Worm (Caenorhabditis elegans) whole organism, L1 larva: ENCODE data around the gene fbxb-77.

Source experiments
- C34B4.2 ChIP-seq: sonication (generic microtip); optimal IDR thresholded peaks from 2 replicates; lab custom pipeline; 2017; ENCODE audit warnings: mild to moderate bottlenecking, missing genetic modification characterization, missing compliant biosample characterization
- Y116A8C.19 ChIP-seq: sonication (generic microtip); optimal IDR thresholded peaks from 2 replicates; lab custom pipeline; 2016; ENCODE audit warnings: missing compliant biosample characterization, missing genetic modification characterization, borderline replicate concordance
- aha-1 ChIP-seq: fragments of 150-350 bp; optimal IDR thresholded peaks from 2 replicates; lab custom pipeline; 2014; ENCODE audit warnings: missing biosample characterization, missing genetic modification characterization
- alr-1 ChIP-seq: fragments of 200-800 bp; sonication (Bioruptor generic); optimal IDR thresholded peaks from 2 replicates; lab custom pipeline; 2018; ENCODE audit warnings: borderline replicate concordance, mild to moderate bottlenecking, missing genetic modification characterization, missing compliant biosample characterization
- aly-2 ChIP-seq: fragments of 150-350 bp; optimal IDR thresholded peaks from 2 replicates; lab custom pipeline; 2014; ENCODE audit warnings: missing biosample characterization, missing genetic modification characterization
- ama-1 ChIP-seq: fragments of 150-350 bp; optimal IDR thresholded peaks from 2 replicates; lab custom pipeline; 2014
- blmp-1 ChIP-seq: fragments of 150-350 bp; optimal IDR thresholded peaks from 2 replicates; lab custom pipeline; 2014; ENCODE audit warnings: missing biosample characterization, missing genetic modification characterization
- ceh-63 ChIP-seq: fragments of 200-800 bp; sonication (Bioruptor generic); optimal IDR thresholded peaks from 2 replicates; lab custom pipeline; 2018; ENCODE audit warnings: mild to moderate bottlenecking, missing genetic modification characterization, missing compliant biosample characterization
- ceh-8 ChIP-seq: fragments of 200-800 bp; sonication (Bioruptor generic); optimal IDR thresholded peaks from 2 replicates; lab custom pipeline; 2018; ENCODE audit warnings: mild to moderate bottlenecking, missing genetic modification characterization, moderate library complexity, missing compliant biosample characterization
- ceh-88 ChIP-seq: fragments of 200-800 bp; sonication (Bioruptor generic); IDR thresholded peaks from 2 replicates; pipeline ENCODE4 v1.3.6; 2022; ENCODE audit warnings: missing genetic modification characterization, missing compliant biosample characterization
- ceh-90 ChIP-seq: sonication (generic microtip); optimal IDR thresholded peaks from 2 replicates; lab custom pipeline; 2016; ENCODE audit warnings: missing genetic modification characterization, missing compliant biosample characterization
- ces-1 ChIP-seq: fragments of 150-350 bp; optimal IDR thresholded peaks from 2 replicates; lab custom pipeline; 2014; ENCODE audit warnings: missing biosample characterization, missing genetic modification reagents, missing genetic modification characterization
- dpl-1 ChIP-seq, 3 experiments: fragments of 150-350 bp in 2 of 3; sonication (generic microtip) in 1 of 3; optimal IDR thresholded peaks; 2 replicates each; lab custom pipeline; 2014 to 2017; ENCODE audit warnings: missing biosample characterization in 3 of 3, missing genetic modification characterization in 3 of 3, missing genetic modification reagents in 3 of 3
- dsc-1 ChIP-seq: sonication (generic microtip); optimal IDR thresholded peaks from 2 replicates; lab custom pipeline; 2016; ENCODE audit warnings: mild to moderate bottlenecking, missing genetic modification characterization, missing compliant biosample characterization
- efl-3 ChIP-seq: fragments of 200-800 bp; sonication (Bioruptor generic); optimal IDR thresholded peaks from 2 replicates; lab custom pipeline; 2018; ENCODE audit warnings: mild to moderate bottlenecking, missing genetic modification characterization, missing compliant biosample characterization
- elt-2 ChIP-seq: sonication (generic microtip); optimal IDR thresholded peaks from 2 replicates; lab custom pipeline; 2016; ENCODE audit warnings: missing genetic modification characterization, mild to moderate bottlenecking, inconsistent platforms, missing compliant biosample characterization, missing genetic modification reagents
- elt-3 ChIP-seq, 6 experiments: fragments of 150-350 bp in 1 of 6; sonication (generic microtip); optimal IDR thresholded peaks; 2 replicates each; lab custom pipeline; 2017 to 2018; ENCODE audit warnings: missing biosample characterization in 6 of 6, missing genetic modification characterization in 6 of 6, inconsistent platforms in 1 of 6
- fkh-4 ChIP-seq: sonication (generic microtip); optimal IDR thresholded peaks from 2 replicates; lab custom pipeline; 2016; ENCODE audit warnings: missing compliant biosample characterization, missing genetic modification characterization, borderline replicate concordance
- fos-1 ChIP-seq: fragments of 150-350 bp; optimal IDR thresholded peaks from 2 replicates; lab custom pipeline; 2014; ENCODE audit warnings: missing biosample characterization, missing genetic modification characterization
- grh-1 ChIP-seq: fragments of 200-800 bp; sonication (Bioruptor generic); IDR thresholded peaks from 2 replicates; pipeline ENCODE4 v1.3.6; 2022; ENCODE audit warnings: missing genetic modification reagents, missing genetic modification characterization, missing compliant biosample characterization
- hlh-4 ChIP-seq: sonication (generic microtip); optimal IDR thresholded peaks from 2 replicates; lab custom pipeline; 2016; ENCODE audit warnings: mild to moderate bottlenecking, missing genetic modification characterization, missing compliant biosample characterization
- hpl-2 ChIP-seq: fragments of 150-350 bp; optimal IDR thresholded peaks from 2 replicates; lab custom pipeline; 2014; ENCODE audit warnings: missing biosample characterization, missing genetic modification reagents, missing genetic modification characterization
- irx-1 ChIP-seq: sonication (generic microtip); optimal IDR thresholded peaks from 2 replicates; lab custom pipeline; 2016; ENCODE audit warnings: missing genetic modification characterization, missing compliant biosample characterization
- jun-1 ChIP-seq: fragments of 150-350 bp; optimal IDR thresholded peaks from 2 replicates; lab custom pipeline; 2014; ENCODE audit warnings: missing biosample characterization, missing genetic modification reagents, missing genetic modification characterization
- lin-13 ChIP-seq: fragments of 150-350 bp; optimal IDR thresholded peaks from 2 replicates; lab custom pipeline; 2014; ENCODE audit warnings: missing biosample characterization, missing genetic modification reagents, missing genetic modification characterization
- lin-14 ChIP-seq: fragments of 200-800 bp; sonication (Bioruptor generic); optimal IDR thresholded peaks from 2 replicates; lab custom pipeline; 2018; ENCODE audit warnings: mild to moderate bottlenecking, missing genetic modification characterization, moderate library complexity, missing compliant biosample characterization
- lin-39 ChIP-seq: fragments of 150-350 bp; optimal IDR thresholded peaks from 2 replicates; lab custom pipeline; 2014; ENCODE audit warnings: missing biosample characterization, missing genetic modification reagents, missing genetic modification characterization
- lir-3 ChIP-seq: sonication (generic microtip); optimal IDR thresholded peaks from 2 replicates; lab custom pipeline; 2016; ENCODE audit warnings: mild to moderate bottlenecking, missing genetic modification characterization, moderate library complexity, missing compliant biosample characterization; ENCODE audit not compliant: poor library complexity
- lsy-2 ChIP-seq, 2 experiments: fragments of 150-350 bp; optimal IDR thresholded peaks; 2 replicates each; lab custom pipeline; 2014; ENCODE audit warnings: missing biosample characterization in 2 of 2, missing genetic modification characterization in 2 of 2
- mab-9 ChIP-seq: fragments of 200-800 bp; sonication (Bioruptor generic); IDR thresholded peaks from 2 replicates; pipeline ENCODE4 v1.3.6; 2022; ENCODE audit warnings: missing genetic modification reagents, missing genetic modification characterization, missing compliant biosample characterization
- mdl-1 ChIP-seq, 2 experiments: fragments of 150-350 bp; optimal IDR thresholded peaks; 2 replicates each; lab custom pipeline; 2014 to 2017; ENCODE audit warnings: missing biosample characterization in 2 of 2, missing genetic modification characterization in 2 of 2, inconsistent platforms in 1 of 2
- mef-2 ChIP-seq: fragments of 150-350 bp; optimal IDR thresholded peaks from 2 replicates; lab custom pipeline; 2014; ENCODE audit warnings: missing biosample characterization, missing genetic modification characterization
- mep-1 ChIP-seq: fragments of 150-350 bp; optimal IDR thresholded peaks from 2 replicates; lab custom pipeline; 2014; ENCODE audit warnings: missing biosample characterization, missing genetic modification characterization
- nhr-19 ChIP-seq: fragments of 200-800 bp; sonication (Bioruptor generic); conservative IDR thresholded peaks from 2 replicates; pipeline ENCODE4 v1.3.6; 2022; ENCODE audit warnings: missing genetic modification characterization, missing compliant biosample characterization
- nhr-237 ChIP-seq: fragments of 150-350 bp; optimal IDR thresholded peaks from 2 replicates; lab custom pipeline; 2014; ENCODE audit warnings: missing biosample characterization, missing genetic modification characterization
- nhr-47 ChIP-seq: sonication (generic microtip); optimal IDR thresholded peaks from 2 replicates; lab custom pipeline; 2016; ENCODE audit warnings: mild to moderate bottlenecking, missing genetic modification characterization, moderate library complexity, missing compliant biosample characterization
- nhr-77 ChIP-seq: fragments of 150-350 bp; optimal IDR thresholded peaks from 2 replicates; lab custom pipeline; 2014; ENCODE audit warnings: missing biosample characterization, missing genetic modification characterization
- nhr-85 ChIP-seq: sonication (generic microtip); peaks from one replicate; lab custom pipeline; 2016; ENCODE audit warnings: missing genetic modification characterization, inconsistent platforms, missing compliant biosample characterization
- pag-3 ChIP-seq: sonication (generic microtip); optimal IDR thresholded peaks from 2 replicates; lab custom pipeline; 2017; ENCODE audit warnings: missing genetic modification characterization, mild to moderate bottlenecking, missing compliant biosample characterization, antibody characterized with exemption, borderline replicate concordance; ENCODE audit not compliant: insufficient read depth
- snpc-4 ChIP-seq: fragments of 150-350 bp; optimal IDR thresholded peaks from 2 replicates; lab custom pipeline; 2014; ENCODE audit warnings: missing biosample characterization, missing genetic modification characterization
- snu-23 ChIP-seq: sonication (generic microtip); optimal IDR thresholded peaks from 2 replicates; lab custom pipeline; 2016; ENCODE audit warnings: missing genetic modification characterization, missing compliant biosample characterization
- sox-4 ChIP-seq: sonication (generic microtip); optimal IDR thresholded peaks from 2 replicates; lab custom pipeline; 2016; ENCODE audit warnings: missing genetic modification characterization, missing compliant biosample characterization
- sptf-1 ChIP-seq: fragments of 150-350 bp; optimal IDR thresholded peaks from 2 replicates; lab custom pipeline; 2014; ENCODE audit warnings: missing biosample characterization, missing genetic modification characterization
- sup-37 ChIP-seq: fragments of 200-800 bp; sonication (Bioruptor generic); optimal IDR thresholded peaks from 2 replicates; lab custom pipeline; 2018; ENCODE audit warnings: mild to moderate bottlenecking, missing genetic modification characterization, missing compliant biosample characterization
- swsn-7 ChIP-seq: sonication (generic microtip); optimal IDR thresholded peaks from 2 replicates; lab custom pipeline; 2016; ENCODE audit warnings: missing genetic modification characterization, missing compliant biosample characterization
- tbx-2 ChIP-seq: sonication (generic microtip); optimal IDR thresholded peaks from 2 replicates; lab custom pipeline; 2016; ENCODE audit warnings: missing genetic modification characterization, missing compliant biosample characterization
- tlp-1 ChIP-seq: fragments of 150-350 bp; optimal IDR thresholded peaks from 2 replicates; lab custom pipeline; 2014; ENCODE audit warnings: missing biosample characterization, missing genetic modification characterization
- unc-130 ChIP-seq: fragments of 150-350 bp; optimal IDR thresholded peaks from 2 replicates; lab custom pipeline; 2017; ENCODE audit warnings: missing biosample characterization, missing genetic modification characterization, inconsistent platforms
- unc-62 ChIP-seq: fragments of 150-350 bp; optimal IDR thresholded peaks from 2 replicates; lab custom pipeline; 2014; ENCODE audit warnings: missing biosample characterization, missing genetic modification reagents, missing genetic modification characterization
- unc-86 ChIP-seq: sonication (generic microtip); optimal IDR thresholded peaks from 2 replicates; lab custom pipeline; 2016; ENCODE audit warnings: missing genetic modification characterization, missing compliant biosample characterization
- vab-15 ChIP-seq: sonication (generic microtip); optimal IDR thresholded peaks from 2 replicates; lab custom pipeline; 2017; ENCODE audit warnings: missing genotype, mild to moderate bottlenecking, missing genetic modification characterization, missing compliant biosample characterization
- zip-4 ChIP-seq: fragments of 200-800 bp; sonication (Bioruptor generic); optimal IDR thresholded peaks from 2 replicates; lab custom pipeline; 2018; ENCODE audit warnings: mild to moderate bottlenecking, missing genetic modification characterization, moderate library complexity, missing compliant biosample characterization
- ztf-11 ChIP-seq, 2 experiments: sonication (generic microtip); optimal IDR thresholded peaks; 2 replicates each; lab custom pipeline; 2016 to 2017; ENCODE audit warnings: missing genetic modification characterization in 2 of 2, missing biosample characterization in 1 of 2, missing compliant biosample characterization in 1 of 2
- ztf-4 ChIP-seq: fragments of 150-350 bp; optimal IDR thresholded peaks from 2 replicates; lab custom pipeline; 2014; ENCODE audit warnings: missing biosample characterization, missing genetic modification characterization

fbxb-77 gene

DNA sequence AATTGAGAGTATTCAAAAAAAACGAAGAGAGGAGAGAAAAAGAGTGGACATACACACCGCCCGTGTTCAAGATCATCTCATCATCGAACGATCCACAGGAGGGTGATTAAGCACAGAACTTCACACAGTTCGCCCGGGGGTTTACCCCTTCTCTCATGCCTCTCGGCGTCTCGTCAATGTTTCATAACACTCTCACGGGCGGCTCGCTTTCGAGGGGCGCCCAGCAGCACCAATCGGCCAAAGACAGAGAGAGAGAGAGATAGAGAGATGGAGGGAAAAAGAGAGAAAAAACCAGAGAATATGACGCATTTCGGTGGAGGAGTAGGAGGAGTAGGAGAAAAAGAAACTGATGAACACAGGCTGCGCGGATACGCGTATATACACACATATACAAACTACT, 50.8 kb downstream of the fbxb-77 start (continued):
- TF ChIP-seq nhr-77 (tag; lab: Kevin White, UChicago) (peak; percentile 57), dpl-1 (GFP tag; optimal IDR thresholded peaks at IDR 0.05; lab: Kevin White, UChicago) (peak; percentile 14 to 41 (median 39)), lsy-2 (tag; optimal IDR thresholded peaks at IDR 0.05; lab: Kevin White, UChicago) (peak; percentile 42 to 72), mab-9 (no peak), nhr-19 (peak; percentile 54), sox-4 (no peak), fkh-4 (tag; lab: Kevin White, UChicago) (no peak), ceh-63 (GFP tag; lab: Kevin White, UChicago) (no peak), mep-1 (tag; lab: Kevin White, UChicago) (peak; percentile 56), lir-3 (tag; lab: Kevin White, UChicago) (no peak), unc-86 (tag; lab: Kevin White, UChicago) (no peak), nhr-237 (tag; lab: Kevin White, UChicago) (peak; percentile 29), mdl-1 (tag; optimal IDR thresholded peaks at IDR 0.05; lab: Kevin White, UChicago) (peak in 1 of 2 experiments; percentile 42), elt-3 (tag; optimal IDR thresholded peaks at IDR 0.05; lab: Kevin White, UChicago) (no peak), fos-1 (tag; lab: Kevin White, UChicago) (peak; percentile 24), tbx-2 (tag; lab: Kevin White, UChicago) (peak; percentile 61), grh-1 (no peak), sptf-1 (no peak), lin-13 (GFP tag; lab: Kevin White, UChicago) (no peak), lin-14 (peak; percentile 94), snu-23 (GFP tag; lab: Kevin White, UChicago) (peak; percentile 75), sup-37 (GFP tag; lab: Kevin White, UChicago) (no peak), C34B4.2 (tag; lab: Kevin White, UChicago) (no peak), dsc-1 (peak; percentile 21), irx-1 (tag; lab: Kevin White, UChicago) (no peak), ztf-11 (tag; optimal IDR thresholded peaks at IDR 0.05; lab: Kevin White, UChicago) (no peak), unc-130 (tag; lab: Kevin White, UChicago) (peak; percentile 31), vab-15 (tag; lab: Kevin White, UChicago) (no peak), hlh-4 (tag; lab: Kevin White, UChicago) (no peak), ceh-88 (no peak), lin-39 (no peak), nhr-47 (peak; percentile 64), ztf-4 (no peak), elt-2 (tag; lab: Kevin White, UChicago) (peak; percentile 3), ceh-90 (no peak), tlp-1 (tag; lab: Kevin White, UChicago) (no peak), hpl-2 (GFP tag; lab: Kevin White, UChicago) (no peak), zip-4 (GFP tag; lab: Kevin White, UChicago) (peak; percentile 12), ceh-8 (GFP tag; lab: Kevin White, UChicago) (no peak), alr-1 (tag; lab: Kevin White, UChicago) (no peak), jun-1 (tag; lab: Kevin White, UChicago) (peak; percentile 28), ama-1 (lab: Kevin White, UChicago) (no peak), Y116A8C.19 (no peak), ces-1 (GFP tag; lab: Kevin White, UChicago) (no peak), blmp-1 (no peak), mef-2 (tag; lab: Kevin White, UChicago) (no peak), snpc-4 (no peak), nhr-85 (tag; lab: Kevin White, UChicago) (no peak), pag-3 (tag; lab: Kevin White, UChicago) (no peak), swsn-7 (tag; lab: Kevin White, UChicago) (peak; percentile 56), unc-62 (GFP tag; lab: Kevin White, UChicago) (no peak), aha-1 (tag; lab: Kevin White, UChicago) (no peak), aly-2 (no peak), efl-3 (GFP tag; lab: Kevin White, UChicago) (no peak)
